Worm (Caenorhabditis elegans) whole organism, young adult: ENCODE results near the gene F49F1.10.

Experiments used
- F23B12.7 ChIP-seq: sonication (generic microtip); optimal IDR thresholded peaks from 2 replicates; lab custom pipeline; 2017; ENCODE audit warnings: missing genetic modification characterization, mild to moderate bottlenecking, missing compliant biosample characterization, antibody characterized with exemption, moderate library complexity; ENCODE audit not compliant: insufficient read depth
- F52B5.7 ChIP-seq: sonication (generic microtip); optimal IDR thresholded peaks from 2 replicates; lab custom pipeline; 2016; ENCODE audit warnings: mild to moderate bottlenecking, missing genetic modification characterization, missing compliant biosample characterization
- pha-4 ChIP-seq: fragments of 150-350 bp; sonication (generic microtip); optimal IDR thresholded peaks from 2 replicates; lab custom pipeline; 2014; ENCODE audit warnings: missing biosample characterization, missing genetic modification reagents, missing genetic modification characterization
- unc-130 ChIP-seq: sonication (generic microtip); optimal IDR thresholded peaks from 2 replicates; lab custom pipeline; 2016; ENCODE audit warnings: missing genetic modification reagents, missing genetic modification characterization, missing compliant biosample characterization

ce11 chrIV:4178424-4178823 lies 39.5 kb upstream of the F49F1.10 start, which contains the start of gene tsen-34:
- TF ChIP-seq F23B12.7 (tag; lab: Kevin White, UChicago) (no peak), unc-130 (GFP tag; lab: Kevin White, UChicago) (no peak), pha-4 (tag; lab: Kevin White, UChicago) (no peak), F52B5.7 (tag; lab: Kevin White, UChicago) (no peak)
